Worm (Caenorhabditis elegans): ENCODE measurements around the gene T25D1.2.

The T25D1.2 gene

ce11 chrX:16484043-16484442, 31.3 kb upstream of the T25D1.2 start:
- TF ChIP-seq lin-39 (tag; optimal IDR thresholded peaks at IDR 0.05) (no peak), unc-55 (GFP tag; optimal IDR thresholded peaks at IDR 0.05) (peak; percentile 29), zag-1 (tag; optimal IDR thresholded peaks at IDR 0.05) (no peak), fos-1 (tag; optimal IDR thresholded peaks at IDR 0.05) (peak; percentile 80)

- TF ChIP-seq ztf-1 (GFP tag; conservative IDR thresholded peaks at IDR 0.05) (no peak), snpc-4 (tag; optimal IDR thresholded peaks at IDR 0.05) (peak; percentile 22), unc-55 (GFP tag; optimal IDR thresholded peaks at IDR 0.05) (peak; percentile 12), ceh-16 (tag; optimal IDR thresholded peaks at IDR 0.05) (no peak), nhr-11 (tag; optimal IDR thresholded peaks at IDR 0.05) (no peak), nhr-21 (tag; optimal IDR thresholded peaks at IDR 0.05) (no peak), nhr-10 (tag; optimal IDR thresholded peaks at IDR 0.05) (no peak), C34F6.9 (tag; optimal IDR thresholded peaks at IDR 0.05) (peak; percentile 58), elt-3 (tag; optimal IDR thresholded peaks at IDR 0.05) (no peak), crh-2 (tag; optimal IDR thresholded peaks at IDR 0.05) (peak; percentile 40), nhr-129 (tag; optimal IDR thresholded peaks at IDR 0.05) (peak; percentile 39), mbf-1 (tag; optimal IDR thresholded peaks at IDR 0.05) (no peak), ztf-4 (tag; optimal IDR thresholded peaks at IDR 0.05) (no peak), ceh-82 (tag; optimal IDR thresholded peaks at IDR 0.05) (no peak), nhr-23 (tag; optimal IDR thresholded peaks at IDR 0.05) (no peak), lin-13 (GFP tag; optimal IDR thresholded peaks at IDR 0.05) (peak; percentile 22), mdl-1 (tag; optimal IDR thresholded peaks at IDR 0.05) (no peak), mab-5 (tag; optimal IDR thresholded peaks at IDR 0.05) (peak; percentile 16), sma-3 (GFP tag; optimal IDR thresholded peaks at IDR 0.05) (no peak), nhr-6 (tag; optimal IDR thresholded peaks at IDR 0.05) (no peak), sma-9 (GFP tag; optimal IDR thresholded peaks at IDR 0.05) (peak; percentile 40), sma-9 (tag; optimal IDR thresholded peaks at IDR 0.05) (no peak), R02D3.7 (tag; optimal IDR thresholded peaks at IDR 0.05) (no peak), nhr-237 (tag; optimal IDR thresholded peaks at IDR 0.05) (no peak), blmp-1 (tag; optimal IDR thresholded peaks at IDR 0.05; ENCODE audit: insufficient read depth) (no peak), Y55F3AM.14 (GFP tag; optimal IDR thresholded peaks at IDR 0.05) (no peak), unc-62 (GFP tag; optimal IDR thresholded peaks at IDR 0.05) (no peak), lin-39 (tag; optimal IDR thresholded peaks at IDR 0.05) (no peak), fos-1 (tag; optimal IDR thresholded peaks at IDR 0.05) (peak; percentile 41), dmd-4 (tag; optimal IDR thresholded peaks at IDR 0.05) (no peak), aly-2 (tag; optimal IDR thresholded peaks at IDR 0.05) (no peak), peb-1 (tag; optimal IDR thresholded peaks at IDR 0.05) (no peak), nhr-12 (tag; optimal IDR thresholded peaks at IDR 0.05) (no peak), nhr-25 (tag; optimal IDR thresholded peaks at IDR 0.05) (no peak), nhr-77 (tag; optimal IDR thresholded peaks at IDR 0.05) (no peak), ama-1 (optimal IDR thresholded peaks at IDR 0.05) (no peak), skn-1 (tag; optimal IDR thresholded peaks at IDR 0.05) (no peak), gmeb-1 (tag; optimal IDR thresholded peaks at IDR 0.05) (no peak), F13H6.1 (tag; optimal IDR thresholded peaks at IDR 0.05) (peak; percentile 51), lsy-2 (tag; optimal IDR thresholded peaks at IDR 0.05) (peak in 1 of 2 experiments; percentile 37), egl-27 (tag; optimal IDR thresholded peaks at IDR 0.05) (peak; percentile 63), elt-1 (tag; optimal IDR thresholded peaks at IDR 0.05) (no peak), ztf-11 (tag; optimal IDR thresholded peaks at IDR 0.05) (no peak), ZK546.5 (tag; optimal IDR thresholded peaks at IDR 0.05) (no peak), sem-4 (tag; optimal IDR thresholded peaks at IDR 0.05) (peak; percentile 74), lin-11 (tag; optimal IDR thresholded peaks at IDR 0.05) (no peak), alr-1 (tag; optimal IDR thresholded peaks at IDR 0.05) (no peak), unc-39 (tag; optimal IDR thresholded peaks at IDR 0.05) (no peak), zag-1 (tag; optimal IDR thresholded peaks at IDR 0.05) (peak; percentile 44)
Observed at ce11 chrX:16484681-16485080, 30.7 kb upstream of the T25D1.2 start.
